Worm (Caenorhabditis elegans) whole organism, midembryonic: ENCODE data around the gene F42D1.4.
A peak's percentile ranks its signal among the peaks of the same experiment; 100 is the strongest.

Experiments used
- T22C8.4 ChIP-seq: fragments of 200-800 bp; sonication (Bioruptor generic); IDR thresholded peaks from 2 replicates; pipeline ENCODE4 v1.3.6; 2022; ENCODE audit warnings: missing genetic modification characterization, missing compliant biosample characterization
- cog-1 ChIP-seq: sonication (generic microtip); optimal IDR thresholded peaks from 2 replicates; lab custom pipeline; 2016; ENCODE audit warnings: missing genetic modification characterization, missing compliant biosample characterization
- flt-1 ChIP-seq: fragments of 200-800 bp; sonication (Bioruptor generic); IDR thresholded peaks from 2 replicates; pipeline ENCODE4 v1.3.6; 2022; ENCODE audit warnings: missing genetic modification characterization, missing compliant biosample characterization
- klf-2 ChIP-seq: fragments of 200-800 bp; sonication (Bioruptor generic); conservative IDR thresholded peaks from 2 replicates; pipeline ENCODE4 v1.3.6; 2022; ENCODE audit warnings: missing genetic modification reagents, missing genetic modification characterization, missing compliant biosample characterization
- med-1 ChIP-seq: sonication (generic microtip); optimal IDR thresholded peaks from 2 replicates; lab custom pipeline; 2017; ENCODE audit warnings: missing genetic modification characterization, mild to moderate bottlenecking, missing compliant biosample characterization, antibody characterized with exemption, missing genetic modification reagents; ENCODE audit not compliant: insufficient read depth
- ref-1 ChIP-seq: fragments of 200-800 bp; sonication (Bioruptor generic); conservative IDR thresholded peaks from 2 replicates; pipeline ENCODE4 v1.3.6; 2022; ENCODE audit warnings: missing genetic modification reagents, missing genetic modification characterization, missing compliant biosample characterization
- tab-1 ChIP-seq: fragments of 200-800 bp; sonication (Bioruptor generic); IDR thresholded peaks from 2 replicates; pipeline ENCODE4 v1.3.6; 2022; ENCODE audit warnings: missing genetic modification characterization, missing compliant biosample characterization
- ztf-23 ChIP-seq: fragments of 200-800 bp; sonication (Bioruptor generic); IDR thresholded peaks from 2 replicates; pipeline ENCODE4 v1.3.6; 2022; ENCODE audit warnings: missing genetic modification reagents, missing genetic modification characterization, missing compliant biosample characterization
- ztf-29 ChIP-seq: fragments of 200-800 bp; sonication (Bioruptor generic); IDR thresholded peaks from 2 replicates; pipeline ENCODE4 v1.3.6; 2022; ENCODE audit warnings: missing genetic modification reagents, missing genetic modification characterization, missing compliant biosample characterization

The F42D1.4 gene

DNA sequence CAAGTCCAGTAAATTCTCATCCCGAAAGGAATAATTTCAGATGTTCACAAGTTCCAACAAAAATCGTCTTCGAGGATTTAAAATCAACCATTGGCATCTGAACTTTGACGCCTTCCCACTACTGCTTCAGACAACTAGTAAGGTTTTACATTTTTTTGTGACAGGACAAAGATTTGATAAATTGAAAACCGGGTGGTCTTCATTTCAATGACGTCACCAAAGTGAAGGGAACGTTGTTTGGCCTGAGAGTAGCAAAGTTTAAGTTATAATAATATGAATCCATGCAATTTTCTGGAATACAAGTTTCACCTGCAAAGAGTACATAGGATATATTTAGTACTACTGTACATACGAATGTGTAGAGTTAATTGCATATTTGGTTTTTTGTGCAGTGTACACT lies 12.9 kb upstream of the F42D1.4 start:
- TF ChIP-seq ztf-23 (no peak), tab-1 (GFP tag; lab: Robert Waterston, UW) (no peak), med-1 (no peak), cog-1 (no peak), ref-1 (GFP tag; lab: Robert Waterston, UW) (no peak), klf-2 (GFP tag; lab: Robert Waterston, UW) (no peak), T22C8.4 (GFP tag; lab: Robert Waterston, UW) (no peak), flt-1 (GFP tag; lab: Robert Waterston, UW) (no peak), ztf-29 (GFP tag; lab: Robert Waterston, UW) (no peak)

DNA sequence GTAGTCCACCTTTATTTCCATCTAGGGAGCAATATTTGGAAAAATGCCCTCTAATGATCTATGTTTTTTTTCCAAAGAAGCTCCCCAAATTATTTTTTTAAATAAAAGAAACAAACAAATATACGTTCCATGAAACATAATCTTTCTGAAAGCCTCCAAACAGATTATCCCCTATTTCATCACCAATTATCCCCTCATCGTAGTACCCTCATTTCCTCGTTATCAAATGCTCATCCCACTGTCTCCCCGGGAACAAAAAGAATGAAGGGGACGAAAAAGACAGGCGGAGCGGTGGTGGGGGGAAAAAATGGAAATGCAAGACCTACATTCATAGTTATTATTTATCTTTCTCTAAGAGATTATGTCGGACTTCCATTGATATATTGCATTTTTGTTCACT lies 9.6 kb upstream of the F42D1.4 start:
- TF ChIP-seq cog-1 = no peak
- TF ChIP-seq ref-1 (GFP tag; lab: Robert Waterston, UW) = no peak
- no peak for TF ChIP-seq ztf-29 (GFP tag; lab: Robert Waterston, UW)
- no peak for TF ChIP-seq tab-1 (GFP tag; lab: Robert Waterston, UW)
- no peak for TF ChIP-seq klf-2 (GFP tag; lab: Robert Waterston, UW)
- no peak for TF ChIP-seq ztf-23
- TF ChIP-seq T22C8.4 (GFP tag; lab: Robert Waterston, UW) = no peak
- TF ChIP-seq flt-1 (GFP tag; lab: Robert Waterston, UW) = no peak
- no peak for TF ChIP-seq med-1

DNA sequence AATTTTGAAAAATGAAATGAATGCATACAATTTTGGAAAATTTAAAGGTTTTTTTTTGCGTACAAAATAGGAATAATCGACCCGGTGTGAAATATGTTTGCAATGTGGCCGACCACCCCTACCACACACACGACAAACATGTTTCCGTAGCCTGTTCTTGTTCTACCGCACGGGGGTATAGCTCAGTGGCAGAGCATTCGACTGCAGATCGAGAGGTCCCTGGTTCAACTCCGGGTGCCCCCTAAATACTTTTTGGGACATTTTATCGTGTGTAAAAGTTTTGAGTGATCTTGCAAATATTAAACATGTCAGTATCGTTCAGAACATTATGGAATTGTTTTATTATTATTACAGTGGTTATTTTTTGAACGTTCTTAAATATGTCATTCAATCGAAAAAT lies 2.3 kb upstream of the F42D1.4 start:
- TF ChIP-seq flt-1 (GFP tag; lab: Robert Waterston, UW) = peak; percentile 95
- peak; percentile 76 for TF ChIP-seq T22C8.4 (GFP tag; lab: Robert Waterston, UW)
- TF ChIP-seq ztf-23 = peak; percentile 88
- TF ChIP-seq med-1 = peak; percentile 45
- peak; percentile 84 for TF ChIP-seq ztf-29 (GFP tag; lab: Robert Waterston, UW)
- TF ChIP-seq tab-1 (GFP tag; lab: Robert Waterston, UW) = peak; percentile 96
- peak; percentile 82 for TF ChIP-seq ref-1 (GFP tag; lab: Robert Waterston, UW)
- TF ChIP-seq klf-2 (GFP tag; lab: Robert Waterston, UW) = peak; percentile 86
- peak; percentile 67 for TF ChIP-seq cog-1

DNA sequence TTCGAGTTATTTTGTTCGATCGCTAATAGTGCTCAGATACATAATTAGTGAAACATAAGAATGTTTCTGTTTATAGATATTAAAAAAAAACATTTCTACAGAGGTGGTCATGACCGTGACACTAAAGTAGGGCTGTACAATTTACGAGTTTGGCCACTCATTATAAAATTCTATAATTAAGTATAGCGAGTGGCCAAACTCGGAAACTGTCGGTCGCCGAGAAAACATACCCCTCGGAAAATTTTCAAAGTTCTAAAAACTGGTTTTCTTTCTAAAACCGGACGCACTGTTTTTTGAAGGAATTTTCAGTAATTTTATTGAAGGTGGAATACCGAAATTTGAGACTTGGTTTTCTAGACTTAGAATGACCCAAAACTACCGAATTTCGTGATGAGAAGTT lies 1.3 kb upstream of the F42D1.4 start:
- TF ChIP-seq flt-1 (GFP tag; lab: Robert Waterston, UW) (no peak), klf-2 (GFP tag; lab: Robert Waterston, UW) (no peak), med-1 (no peak), cog-1 (no peak), T22C8.4 (GFP tag; lab: Robert Waterston, UW) (no peak), ztf-23 (no peak), tab-1 (GFP tag; lab: Robert Waterston, UW) (no peak), ztf-29 (GFP tag; lab: Robert Waterston, UW) (no peak), ref-1 (GFP tag; lab: Robert Waterston, UW) (no peak)

DNA sequence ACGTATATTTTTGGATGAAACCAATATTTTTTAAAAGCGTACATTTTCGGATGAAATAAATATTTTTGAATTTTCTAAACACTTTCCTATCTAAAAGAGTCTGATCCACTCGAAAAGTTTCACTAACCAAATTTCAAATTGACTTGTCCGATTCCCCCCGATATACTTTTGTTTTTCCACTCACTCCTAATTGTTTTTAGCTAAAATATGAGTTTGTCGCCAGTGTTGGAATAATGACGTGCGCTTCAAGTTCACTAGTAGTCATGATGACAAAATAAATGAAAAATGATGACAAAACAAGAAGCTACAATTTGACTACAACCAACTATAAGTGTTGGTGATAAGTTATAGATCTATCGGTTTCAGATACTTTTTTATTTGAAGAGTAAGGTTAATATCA lies 1.8 kb downstream of the F42D1.4 start:
- TF ChIP-seq cog-1 = no peak
- TF ChIP-seq ref-1 (GFP tag; lab: Robert Waterston, UW) = no peak
- TF ChIP-seq flt-1 (GFP tag; lab: Robert Waterston, UW) = no peak
- no peak for TF ChIP-seq ztf-29 (GFP tag; lab: Robert Waterston, UW)
- TF ChIP-seq T22C8.4 (GFP tag; lab: Robert Waterston, UW) = no peak
- TF ChIP-seq med-1 = no peak
- TF ChIP-seq tab-1 (GFP tag; lab: Robert Waterston, UW) = no peak
- no peak for TF ChIP-seq klf-2 (GFP tag; lab: Robert Waterston, UW)
- no peak for TF ChIP-seq ztf-23

DNA sequence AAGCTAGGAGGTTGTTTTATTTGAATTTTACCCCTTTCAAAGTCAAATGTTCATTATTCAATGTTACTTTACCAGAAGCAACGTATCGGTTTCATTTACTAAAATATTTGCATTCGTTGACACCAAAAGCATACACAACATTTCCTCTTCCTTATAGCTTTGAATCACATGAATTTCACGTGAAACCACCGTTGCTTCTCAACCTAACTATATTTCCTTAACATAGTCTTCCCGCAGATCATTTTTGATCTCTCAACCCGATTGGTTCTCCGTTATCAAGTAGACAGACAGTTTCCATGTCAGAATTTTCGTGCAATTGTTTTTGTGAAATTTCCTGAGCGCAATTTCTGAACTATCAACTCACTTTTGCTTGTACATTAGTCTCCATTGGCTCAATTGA lies 2.9 kb downstream of the F42D1.4 start:
- TF ChIP-seq tab-1 (GFP tag; lab: Robert Waterston, UW) (no peak), T22C8.4 (GFP tag; lab: Robert Waterston, UW) (no peak), klf-2 (GFP tag; lab: Robert Waterston, UW) (no peak), cog-1 (no peak), flt-1 (GFP tag; lab: Robert Waterston, UW) (no peak), med-1 (no peak), ref-1 (GFP tag; lab: Robert Waterston, UW) (no peak), ztf-29 (GFP tag; lab: Robert Waterston, UW) (no peak), ztf-23 (no peak)

DNA sequence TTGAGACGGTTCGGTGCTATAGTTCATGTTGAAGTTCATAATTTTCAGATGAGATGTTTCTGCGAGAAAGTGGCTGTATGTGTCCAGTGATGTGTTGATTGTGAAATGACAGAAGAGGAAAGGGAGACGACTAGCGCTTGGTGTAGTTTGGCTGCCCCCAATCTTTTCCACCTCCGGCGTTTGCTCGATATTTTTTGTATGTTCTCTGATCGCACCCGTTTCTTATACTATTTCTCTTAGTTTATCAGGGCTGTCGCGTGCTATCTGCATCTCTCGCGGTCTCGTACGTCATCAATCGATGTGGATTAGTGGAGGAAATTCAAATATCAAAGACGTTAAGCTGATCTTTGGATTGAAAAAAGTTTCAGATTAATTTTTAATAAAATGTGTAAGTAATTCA lies 3.7 kb downstream of the F42D1.4 start, which contains the start of gene atf-4:
Gene atf-4 (minus strand): TSS at position 93 of the 400 bp plus-strand sequence.
- TF ChIP-seq T22C8.4 (GFP tag; lab: Robert Waterston, UW) = 0 out of 2 replicates have a peak, but pooled peaks have one; percentile 46
- TF ChIP-seq ztf-29 (GFP tag; lab: Robert Waterston, UW) = no peak

DNA sequence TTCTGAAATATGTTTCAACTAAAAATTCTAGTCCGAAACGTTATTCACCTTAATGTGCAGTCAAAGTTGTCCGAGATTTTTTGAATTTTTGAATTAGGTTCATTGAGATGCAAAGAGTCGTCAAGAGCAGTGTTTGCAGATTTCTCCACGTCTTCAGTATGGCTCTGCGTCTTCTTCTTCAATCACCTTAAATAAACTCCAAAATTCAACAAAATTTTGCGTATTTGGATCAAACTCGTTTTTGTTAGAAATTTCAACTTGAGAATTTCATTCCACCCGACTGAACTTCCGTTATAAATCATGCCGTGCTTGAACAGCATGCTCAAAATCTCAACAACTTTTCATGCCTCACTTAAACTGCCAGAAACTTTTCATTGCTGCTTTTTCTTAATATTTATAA lies 5.0 kb downstream of the F42D1.4 start, which contains the start of gene T04C10.3:
Gene T04C10.3 (plus strand): TSS at position 301 of the 400 bp plus-strand sequence.
- TF ChIP-seq cog-1 = no peak
- TF ChIP-seq med-1 = no peak
- no peak for TF ChIP-seq ztf-23
- no peak for TF ChIP-seq flt-1 (GFP tag; lab: Robert Waterston, UW)
- TF ChIP-seq tab-1 (GFP tag; lab: Robert Waterston, UW) = no peak
- no peak for TF ChIP-seq ref-1 (GFP tag; lab: Robert Waterston, UW)
- TF ChIP-seq T22C8.4 (GFP tag; lab: Robert Waterston, UW) = no peak
- TF ChIP-seq klf-2 (GFP tag; lab: Robert Waterston, UW) = no peak
- TF ChIP-seq ztf-29 (GFP tag; lab: Robert Waterston, UW) = no peak

DNA sequence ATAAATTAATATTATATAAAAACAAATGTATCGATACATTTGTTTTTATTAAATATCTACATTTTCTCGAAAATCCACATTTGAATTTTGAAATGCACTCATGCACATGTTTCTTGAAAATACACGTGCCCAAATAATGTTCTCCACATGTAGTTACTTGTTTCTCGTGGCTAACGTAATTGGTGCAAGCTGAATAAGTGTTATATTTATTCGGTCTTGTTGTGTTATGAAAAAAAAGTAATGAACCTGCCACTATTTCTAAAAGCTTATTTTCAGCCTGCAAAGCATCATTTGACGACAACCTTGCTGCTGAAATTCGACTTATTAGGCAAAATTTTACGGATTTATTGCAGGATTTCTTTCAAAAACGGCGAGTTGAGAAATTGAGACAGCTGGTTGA lies 6.4 kb downstream of the F42D1.4 start:
- TF ChIP-seq cog-1 = peak; percentile 65
- no peak for TF ChIP-seq ztf-29 (GFP tag; lab: Robert Waterston, UW)
- 0 out of 2 replicates have a peak, but pooled peaks have one; percentile 51 for TF ChIP-seq ztf-23

DNA sequence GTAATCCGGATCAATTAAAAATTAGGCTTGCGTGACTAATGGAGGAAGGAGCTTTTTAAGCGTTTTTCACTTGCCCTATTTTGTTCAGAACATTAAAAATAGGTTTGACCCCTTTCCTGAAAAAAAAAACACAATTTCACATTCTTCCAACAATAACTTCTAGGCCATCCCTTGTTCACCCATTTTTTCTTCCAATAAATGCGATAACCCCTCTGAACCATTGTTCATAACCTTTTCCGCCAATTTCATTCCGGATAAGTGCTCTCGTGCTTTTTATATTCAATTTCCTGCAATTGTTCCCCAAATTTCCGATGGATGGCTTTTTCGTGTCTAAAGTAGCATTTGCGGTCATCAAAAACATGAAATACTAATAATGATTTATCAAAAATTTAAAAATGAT lies 8.4 kb downstream of the F42D1.4 start:
- TF ChIP-seq flt-1 (GFP tag; lab: Robert Waterston, UW) = no peak
- no peak for TF ChIP-seq ztf-29 (GFP tag; lab: Robert Waterston, UW)
- no peak for TF ChIP-seq ref-1 (GFP tag; lab: Robert Waterston, UW)
- TF ChIP-seq T22C8.4 (GFP tag; lab: Robert Waterston, UW) = no peak
- TF ChIP-seq tab-1 (GFP tag; lab: Robert Waterston, UW) = no peak
- TF ChIP-seq klf-2 (GFP tag; lab: Robert Waterston, UW) = no peak
- no peak for TF ChIP-seq med-1
- no peak for TF ChIP-seq ztf-23
- no peak for TF ChIP-seq cog-1
